Fruit fly (Drosophila melanogaster): ENCODE measurements around the gene CG12155.
A peak's percentile ranks its signal among the peaks of the same experiment; 100 is the strongest.

CG12155 gene

DNA sequence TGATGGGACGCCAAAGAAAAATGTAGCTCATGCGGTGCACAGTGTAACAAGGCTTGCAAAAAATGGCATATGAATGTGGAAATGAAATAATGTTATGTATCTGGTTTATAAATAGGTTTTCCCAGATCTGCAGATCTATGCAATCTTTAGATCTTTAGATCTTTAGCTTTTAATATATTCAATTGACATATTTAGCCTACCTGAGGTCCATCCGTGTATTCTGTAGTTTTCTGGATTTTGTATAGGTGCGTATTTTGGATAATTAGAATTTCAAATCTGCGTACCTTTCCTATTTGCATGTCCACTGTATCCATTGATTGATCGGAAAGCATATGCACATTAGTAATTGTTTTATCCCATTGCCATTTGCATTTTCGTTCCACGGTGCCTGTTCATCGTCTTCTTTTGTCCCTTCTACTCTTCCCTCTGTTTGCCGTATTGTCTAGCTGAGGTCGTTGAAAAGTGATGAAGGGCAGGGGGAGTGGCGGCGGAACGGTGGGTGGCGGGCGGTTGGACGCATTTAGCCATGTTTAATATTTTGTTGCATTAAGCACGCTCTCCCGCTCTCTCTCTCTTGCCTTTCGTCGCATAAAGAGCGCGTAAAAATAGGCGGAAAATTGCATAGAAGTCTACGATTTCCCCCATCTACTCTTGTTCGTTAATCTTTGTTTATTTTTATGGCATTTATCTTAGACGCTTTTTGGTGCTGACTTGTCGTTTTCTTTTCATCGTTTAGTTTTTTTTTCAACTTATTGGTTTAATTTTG is 19.4 kb upstream of the CG12155 start, which contains the start of gene CHES-1-like (continued):
- peak; percentile 83 for TF ChIP-seq CG10654 (GFP tag; optimal IDR thresholded peaks at IDR 0.05)
- TF ChIP-seq CG6689 (GFP tag; IDR thresholded peaks at IDR 0.05), result peak; percentile 86
- peak; percentile 89 for TF ChIP-seq CG9609 (GFP tag; optimal IDR thresholded peaks at IDR 0.05)
- peak; percentile 87 for TF ChIP-seq CG12219 (GFP tag; optimal IDR thresholded peaks at IDR 0.05)
- TF ChIP-seq CG2202 (tag; optimal IDR thresholded peaks at IDR 0.05), result peak; percentile 74
- peak; percentile 83 for TF ChIP-seq CG4707 (GFP tag; optimal IDR thresholded peaks at IDR 0.05)
- TF ChIP-seq CG6813 (GFP tag; optimal IDR thresholded peaks at IDR 0.05), result peak; percentile 87
- peak; percentile 51; the same call in 1 of the 2 replicates for TF ChIP-seq H2.0 (GFP tag; IDR thresholded peaks at IDR 0.05)
- peak; percentile 79 for TF ChIP-seq CG8290 (GFP tag; optimal IDR thresholded peaks at IDR 0.05)
- TF ChIP-seq CG8290 (tag; optimal IDR thresholded peaks at IDR 0.05), result peak; percentile 24 to 55
- TF ChIP-seq pho (GFP tag; optimal IDR thresholded peaks at IDR 0.05), result peak; percentile 89
- peak; percentile 76 for TF ChIP-seq CG12299 (tag; optimal IDR thresholded peaks at IDR 0.05)
- peak; percentile 59 for TF ChIP-seq Fer2 (tag; optimal IDR thresholded peaks at IDR 0.05)
- peak; percentile 82 for TF ChIP-seq CG12155 (GFP tag; optimal IDR thresholded peaks at IDR 0.05)
- TF ChIP-seq CG3847 (GFP tag; IDR thresholded peaks at IDR 0.05), result peak; percentile 78
- TF ChIP-seq grn (GFP tag; optimal IDR thresholded peaks at IDR 0.05), result no peak
- no peak for TF ChIP-seq HLHmδ (GFP tag; optimal IDR thresholded peaks at IDR 0.05)
- peak; percentile 65 for TF ChIP-seq CG14050 (GFP tag; IDR thresholded peaks at IDR 0.05)
- TF ChIP-seq CG10431 (GFP tag; optimal IDR thresholded peaks at IDR 0.05), result peak; percentile 74
- TF ChIP-seq CG7839 (tag; optimal IDR thresholded peaks at IDR 0.05), result peak; percentile 95
- 0 out of 3 replicates have a peak, but pooled peaks have one; percentile 36 for TF ChIP-seq vnd (GFP tag; IDR thresholded peaks at IDR 0.05; ENCODE audit: partially characterized antibody)
- peak; percentile 78 for TF ChIP-seq CG4730 (GFP tag; IDR thresholded peaks at IDR 0.05)
- TF ChIP-seq CG12236 (GFP tag; optimal IDR thresholded peaks at IDR 0.05), result peak; percentile 89
- no peak for TF ChIP-seq zf30C (GFP tag; optimal IDR thresholded peaks at IDR 0.05)
- peak; percentile 85 for TF ChIP-seq CG6683 (GFP tag; optimal IDR thresholded peaks at IDR 0.05)
- TF ChIP-seq nom (GFP tag; optimal IDR thresholded peaks at IDR 0.05), result peak; percentile 74
- TF ChIP-seq crp (GFP tag; optimal IDR thresholded peaks at IDR 0.05), result peak in 1 of 2 experiments; percentile 49
- TF ChIP-seq CG4617 (GFP tag; optimal IDR thresholded peaks at IDR 0.05; ENCODE audit: borderline replicate concordance), result peak; percentile 75
- peak; percentile 33; the same call in 1 of the 2 replicates for TF ChIP-seq Gsc (GFP tag; IDR thresholded peaks at IDR 0.05)
- TF ChIP-seq pnt (GFP tag; optimal IDR thresholded peaks at IDR 0.05), result peak; percentile 92
- TF ChIP-seq knrl (GFP tag; IDR thresholded peaks at IDR 0.05; ENCODE audit: partially characterized antibody), result peak; percentile 61; the same call in 2 of the 3 replicates
- peak; percentile 59 for TF ChIP-seq YL-1 (GFP tag; optimal IDR thresholded peaks at IDR 0.05)
- TF ChIP-seq CG11723 (GFP tag; optimal IDR thresholded peaks at IDR 0.05), result peak; percentile 89
- TF ChIP-seq CG18011 (GFP tag; optimal IDR thresholded peaks at IDR 0.05), result peak; percentile 72
- TF ChIP-seq D (optimal IDR thresholded peaks at IDR 0.05), result no peak
- TF ChIP-seq D (GFP tag; optimal IDR thresholded peaks at IDR 0.05), result peak; percentile 94
- no peak for TF ChIP-seq fd102C (GFP tag; optimal IDR thresholded peaks at IDR 0.05)
- peak; percentile 92 for TF ChIP-seq CG18619 (GFP tag; optimal IDR thresholded peaks at IDR 0.05)
- peak; percentile 83 for TF ChIP-seq Atf3 (GFP tag; optimal IDR thresholded peaks at IDR 0.05)
- TF ChIP-seq jumu (GFP tag; optimal IDR thresholded peaks at IDR 0.05), result peak; percentile 91
- peak; percentile 93 for TF ChIP-seq Hsf (GFP tag; optimal IDR thresholded peaks at IDR 0.05)
- TF ChIP-seq Camta (GFP tag; optimal IDR thresholded peaks at IDR 0.05), result peak; percentile 94
- TF ChIP-seq insv (GFP tag; optimal IDR thresholded peaks at IDR 0.05), result peak; percentile 1 to 59
- peak; percentile 97 for TF ChIP-seq CG17361 (GFP tag; IDR thresholded peaks at IDR 0.05)
- TF ChIP-seq Hey (tag; optimal IDR thresholded peaks at IDR 0.05), result peak; percentile 20
- peak; percentile 46 for TF ChIP-seq CG15514 (GFP tag; optimal IDR thresholded peaks at IDR 0.05)
- peak; percentile 64 for TF ChIP-seq CG10565 (GFP tag; optimal IDR thresholded peaks at IDR 0.05)
- TF ChIP-seq CG12071 (GFP tag; optimal IDR thresholded peaks at IDR 0.05), result peak; percentile 68

All from whole organism, embryonic.